Comparison of ENCODE assay signal across 3 worm cellular contexts in genomic region chrV:9546860-9547269, ce11.
TF ChIP-seq lines count a peak whose summit lies in the region.

TSS of gene his-37 (plus strand) at chrV:9547105.

TF ChIP-seq in whole organism, L1 larva, 84 proteins besides CTCF, POLR2A, EP300 and RAD21 (continued from another document and continues in another):
- TF ChIP-seq aha-1 (tag; optimal IDR thresholded peaks at IDR 0.05; lab: Kevin White, UChicago) (peak; percentile 47), hlh-4 (tag; optimal IDR thresholded peaks at IDR 0.05; lab: Kevin White, UChicago) (no peak), vab-15 (tag; optimal IDR thresholded peaks at IDR 0.05; lab: Kevin White, UChicago) (peak; percentile 74), pax-3 (tag; optimal IDR thresholded peaks at IDR 0.05; lab: Kevin White, UChicago) (peak; percentile 99), unc-30 (tag; optimal IDR thresholded peaks at IDR 0.05; lab: Kevin White, UChicago) (no peak), isw-1 (GFP tag; IDR thresholded peaks at IDR 0.05; lab: Robert Waterston, UW) (peak; percentile 95), ceh-63 (GFP tag; optimal IDR thresholded peaks at IDR 0.05; lab: Kevin White, UChicago) (peak; percentile 43), tbx-2 (tag; optimal IDR thresholded peaks at IDR 0.05; lab: Kevin White, UChicago) (peak; percentile 98), ztf-4 (tag; optimal IDR thresholded peaks at IDR 0.05; lab: Kevin White, UChicago) (peak; percentile 98), tlp-1 (tag; optimal IDR thresholded peaks at IDR 0.05; lab: Kevin White, UChicago) (no peak), ceh-8 (GFP tag; optimal IDR thresholded peaks at IDR 0.05; lab: Kevin White, UChicago) (peak; percentile 96), mef-2 (tag; optimal IDR thresholded peaks at IDR 0.05; lab: Kevin White, UChicago) (peak; percentile 92), pqm-1 (tag; optimal IDR thresholded peaks at IDR 0.05; lab: Kevin White, UChicago) (peak; percentile 85), sptf-1 (tag; optimal IDR thresholded peaks at IDR 0.05; lab: Kevin White, UChicago) (no peak), zag-1 (tag; optimal IDR thresholded peaks at IDR 0.05; lab: Kevin White, UChicago) (peak; percentile 91), lsy-2 (tag; optimal IDR thresholded peaks at IDR 0.05; lab: Kevin White, UChicago) (peak; percentile 95 to 97), hpl-2 (GFP tag; optimal IDR thresholded peaks at IDR 0.05; lab: Kevin White, UChicago) (peak; percentile 97), aly-2 (tag; optimal IDR thresholded peaks at IDR 0.05; lab: Kevin White, UChicago) (peak; percentile 90), dpl-1 (GFP tag; optimal IDR thresholded peaks at IDR 0.05; lab: Kevin White, UChicago) (peak; percentile 83 to 89 (median 85)), nhr-77 (tag; optimal IDR thresholded peaks at IDR 0.05; lab: Kevin White, UChicago) (peak; percentile 99), mdl-1 (tag; optimal IDR thresholded peaks at IDR 0.05; lab: Kevin White, UChicago) (peak; percentile 30 to 97), alr-1 (tag; optimal IDR thresholded peaks at IDR 0.05; lab: Kevin White, UChicago; ENCODE audit: borderline replicate concordance) (no peak), egl-27 (tag; optimal IDR thresholded peaks at IDR 0.05; lab: Kevin White, UChicago) (peak; percentile 83), hlh-17 (GFP tag; optimal IDR thresholded peaks at IDR 0.05; lab: Kevin White, UChicago; ENCODE audit: borderline replicate concordance) (no peak), Y116A8C.19 (tag; optimal IDR thresholded peaks at IDR 0.05; lab: Kevin White, UChicago; ENCODE audit: borderline replicate concordance) (no peak), fkh-10 (GFP tag; optimal IDR thresholded peaks at IDR 0.05; lab: Kevin White, UChicago) (peak; percentile 99), blmp-1 (tag; optimal IDR thresholded peaks at IDR 0.05; lab: Kevin White, UChicago) (peak; percentile 96), ama-1 (optimal IDR thresholded peaks at IDR 0.05; lab: Kevin White, UChicago) (peak; percentile 90), efl-1 (optimal IDR thresholded peaks at IDR 0.05; lab: Kevin White, UChicago) (peak; percentile 93 to 96), efl-1 (GFP tag; optimal IDR thresholded peaks at IDR 0.05 in 1 of 2; lab: Kevin White, UChicago) (peak; percentile 81 to 99), xbp-1 (tag; optimal IDR thresholded peaks at IDR 0.05; lab: Kevin White, UChicago) (peak; percentile 99), sox-4 (tag; optimal IDR thresholded peaks at IDR 0.05; lab: Kevin White, UChicago) (peak; percentile 97), fkh-8 (tag; optimal IDR thresholded peaks at IDR 0.05; lab: Kevin White, UChicago) (peak; percentile 100), fkh-4 (tag; optimal IDR thresholded peaks at IDR 0.05; lab: Kevin White, UChicago; ENCODE audit: borderline replicate concordance) (peak; percentile 79), unc-62 (GFP tag; optimal IDR thresholded peaks at IDR 0.05; lab: Kevin White, UChicago) (peak; percentile 88), nhr-71 (tag; optimal IDR thresholded peaks at IDR 0.05; lab: Kevin White, UChicago) (peak; percentile 99), snu-23 (GFP tag; optimal IDR thresholded peaks at IDR 0.05; lab: Kevin White, UChicago) (peak; percentile 99), swsn-7 (tag; optimal IDR thresholded peaks at IDR 0.05; lab: Kevin White, UChicago) (peak; percentile 100), rnt-1 (tag; optimal IDR thresholded peaks at IDR 0.05; lab: Kevin White, UChicago) (peak; percentile 98), lin-15B (tag; optimal IDR thresholded peaks at IDR 0.05; lab: Kevin White, UChicago) (peak; percentile 92), grh-1 (GFP tag; IDR thresholded peaks at IDR 0.05; lab: Robert Waterston, UW) (peak; percentile 98), nhr-85 (tag; lab: Kevin White, UChicago) (peak; percentile 99), mab-9 (GFP tag; IDR thresholded peaks at IDR 0.05; lab: Robert Waterston, UW) (peak; percentile 93)

TF ChIP-seq in whole organism, L3 larva, 47 proteins besides CTCF, POLR2A, EP300 and RAD21 (continued from another document):
- TF ChIP-seq tbx-2 (tag; optimal IDR thresholded peaks at IDR 0.05; lab: Kevin White, UChicago) (peak; percentile 97), mml-1 (tag; optimal IDR thresholded peaks at IDR 0.05; lab: Kevin White, UChicago) (no peak), unc-39 (tag; optimal IDR thresholded peaks at IDR 0.05; lab: Kevin White, UChicago) (no peak), sea-2 (GFP tag; optimal IDR thresholded peaks at IDR 0.05; lab: Kevin White, UChicago) (peak; percentile 94), zag-1 (tag; optimal IDR thresholded peaks at IDR 0.05; lab: Kevin White, UChicago) (peak; percentile 86), nhr-25 (tag; optimal IDR thresholded peaks at IDR 0.05; lab: Kevin White, UChicago) (peak; percentile 100), nhr-76 (tag; optimal IDR thresholded peaks at IDR 0.05; lab: Kevin White, UChicago) (peak; percentile 92), nhr-67 (tag; optimal IDR thresholded peaks at IDR 0.05; lab: Kevin White, UChicago) (no peak), ztf-4 (tag; optimal IDR thresholded peaks at IDR 0.05; lab: Kevin White, UChicago) (peak; percentile 91), daf-12 (tag; optimal IDR thresholded peaks at IDR 0.05; lab: Kevin White, UChicago) (no peak), nhr-12 (tag; optimal IDR thresholded peaks at IDR 0.05; lab: Kevin White, UChicago) (no peak), lsy-12 (tag; optimal IDR thresholded peaks at IDR 0.05; lab: Kevin White, UChicago) (peak; percentile 99), nfya-1 (tag; optimal IDR thresholded peaks at IDR 0.05; lab: Kevin White, UChicago; ENCODE audit: insufficient read depth) (peak; percentile 98), nhr-11 (tag; optimal IDR thresholded peaks at IDR 0.05; lab: Kevin White, UChicago) (peak; percentile 99), skn-1 (tag; optimal IDR thresholded peaks at IDR 0.05; lab: Kevin White, UChicago) (peak; percentile 89), jun-1 (tag; optimal IDR thresholded peaks at IDR 0.05; lab: Kevin White, UChicago) (peak; percentile 98), ceh-28 (tag; optimal IDR thresholded peaks at IDR 0.05; lab: Kevin White, UChicago) (peak; percentile 92), mdl-1 (tag; optimal IDR thresholded peaks at IDR 0.05; lab: Kevin White, UChicago) (peak; percentile 52), snpc-4 (tag; optimal IDR thresholded peaks at IDR 0.05; lab: Kevin White, UChicago) (peak; percentile 96), nhr-43 (tag; optimal IDR thresholded peaks at IDR 0.05; lab: Kevin White, UChicago; ENCODE audit: poor library complexity, severe bottlenecking) (peak; percentile 98), ztf-11 (tag; optimal IDR thresholded peaks at IDR 0.05; lab: Kevin White, UChicago) (peak; percentile 40), nhr-237 (tag; optimal IDR thresholded peaks at IDR 0.05; lab: Kevin White, UChicago) (no peak), hmg-11 (tag; optimal IDR thresholded peaks at IDR 0.05; lab: Kevin White, UChicago) (peak; percentile 91), elt-1 (tag; optimal IDR thresholded peaks at IDR 0.05; lab: Kevin White, UChicago) (peak; percentile 88), nhr-23 (tag; optimal IDR thresholded peaks at IDR 0.05; lab: Kevin White, UChicago) (peak; percentile 100), pqm-1 (tag; optimal IDR thresholded peaks at IDR 0.05; lab: Kevin White, UChicago) (peak; percentile 90), elt-3 (tag; optimal IDR thresholded peaks at IDR 0.05; lab: Kevin White, UChicago) (peak; percentile 76 to 98 (median 96)), egl-5 (tag; optimal IDR thresholded peaks at IDR 0.05; lab: Kevin White, UChicago) (peak; percentile 87)
TF ChIP-seq in whole organism, L3 larva: peak in this region for 40.

TF ChIP-seq in whole organism, young adult, 124 proteins besides CTCF, POLR2A, EP300 and RAD21 (continued from another document and continues in another):
- TF ChIP-seq nhr-120 (GFP tag; IDR thresholded peaks at IDR 0.05; lab: Robert Waterston, UW): 0 out of 2 replicates have a peak, but pooled peaks have one; percentile 57
- peak; percentile 71; the same call in 1 of the 2 replicates for TF ChIP-seq hmg-20 (GFP tag; IDR thresholded peaks at IDR 0.05; lab: Robert Waterston, UW)
- TF ChIP-seq madf-8 (GFP tag; conservative IDR thresholded peaks at IDR 0.05; lab: Robert Waterston, UW): no peak
- no peak for TF ChIP-seq F10E7.11 (tag; optimal IDR thresholded peaks at IDR 0.05; lab: Kevin White, UChicago)
- peak; percentile 52; the same call in 1 of the 2 replicates for TF ChIP-seq Y67H2A.10 (GFP tag; conservative IDR thresholded peaks at IDR 0.05; lab: Robert Waterston, UW)
- peak; percentile 38 for TF ChIP-seq efl-1 (GFP tag; optimal IDR thresholded peaks at IDR 0.05; lab: Kevin White, UChicago)
- peak; percentile 97 for TF ChIP-seq atf-7 (tag; optimal IDR thresholded peaks at IDR 0.05; lab: Kevin White, UChicago)
- TF ChIP-seq akir-1 (GFP tag; optimal IDR thresholded peaks at IDR 0.05; lab: Kevin White, UChicago): peak; percentile 33
- TF ChIP-seq Y53F4B.3 (GFP tag; IDR thresholded peaks at IDR 0.05; lab: Robert Waterston, UW): no peak
- TF ChIP-seq unc-62 (GFP tag; optimal IDR thresholded peaks at IDR 0.05; lab: Kevin White, UChicago): peak; percentile 88
- no peak for TF ChIP-seq mel-28 (tag; optimal IDR thresholded peaks at IDR 0.05; lab: Kevin White, UChicago; ENCODE audit: borderline replicate concordance)
- peak; percentile 69 for TF ChIP-seq lin-26 (GFP tag; IDR thresholded peaks at IDR 0.05; lab: Robert Waterston, UW)
- TF ChIP-seq tbx-9 (tag; optimal IDR thresholded peaks at IDR 0.05; lab: Kevin White, UChicago; ENCODE audit: borderline replicate concordance): no peak
- 0 out of 2 replicates have a peak, but pooled peaks have one; percentile 13 for TF ChIP-seq D2030.7 (GFP tag; IDR thresholded peaks at IDR 0.05; lab: Robert Waterston, UW)
- TF ChIP-seq F37B4.10 (GFP tag; IDR thresholded peaks at IDR 0.05; lab: Robert Waterston, UW): peak; percentile 95
- peak; percentile 97 for TF ChIP-seq nfyb-1 (GFP tag; IDR thresholded peaks at IDR 0.05; lab: Robert Waterston, UW)
- TF ChIP-seq T26A5.8 (tag; optimal IDR thresholded peaks at IDR 0.05; lab: Kevin White, UChicago): no peak
- TF ChIP-seq ceh-40 (GFP tag; IDR thresholded peaks at IDR 0.05; lab: Robert Waterston, UW): no peak
- peak; percentile 91 for TF ChIP-seq ztf-18 (tag; optimal IDR thresholded peaks at IDR 0.05; lab: Kevin White, UChicago)
- no peak for TF ChIP-seq hlh-12 (tag; optimal IDR thresholded peaks at IDR 0.05; lab: Kevin White, UChicago)
- peak; percentile 100 for TF ChIP-seq K12H6.12 (tag; optimal IDR thresholded peaks at IDR 0.05; lab: Kevin White, UChicago)
- TF ChIP-seq attf-6 (GFP tag; IDR thresholded peaks at IDR 0.05; lab: Robert Waterston, UW): no peak
- no peak for TF ChIP-seq T07F8.4 (tag; optimal IDR thresholded peaks at IDR 0.05; lab: Kevin White, UChicago)
- 0 out of 2 replicates have a peak, but pooled peaks have one; percentile 55 for TF ChIP-seq sea-2 (GFP tag; IDR thresholded peaks at IDR 0.05; lab: Robert Waterston, UW)
- TF ChIP-seq hlh-26 (GFP tag; conservative IDR thresholded peaks at IDR 0.05; lab: Robert Waterston, UW): no peak
- no peak for TF ChIP-seq B0019.2 (GFP tag; conservative IDR thresholded peaks at IDR 0.05; lab: Robert Waterston, UW)
- TF ChIP-seq B0261.1 (tag; optimal IDR thresholded peaks at IDR 0.05; lab: Kevin White, UChicago): peak; percentile 29
- no peak for TF ChIP-seq him-1 (tag; optimal IDR thresholded peaks at IDR 0.05; lab: Kevin White, UChicago)
- peak; percentile 92 for TF ChIP-seq F22D6.2 (tag; optimal IDR thresholded peaks at IDR 0.05; lab: Kevin White, UChicago)
- peak; percentile 65 for TF ChIP-seq die-1 (tag; optimal IDR thresholded peaks at IDR 0.05; lab: Kevin White, UChicago)
- TF ChIP-seq ceh-100 (GFP tag; IDR thresholded peaks at IDR 0.05; lab: Robert Waterston, UW): peak; percentile 76
- TF ChIP-seq tlf-1 (GFP tag; optimal IDR thresholded peaks at IDR 0.05; lab: Kevin White, UChicago): peak; percentile 97
- peak; percentile 94 for TF ChIP-seq lin-54 (GFP tag; optimal IDR thresholded peaks at IDR 0.05; lab: Kevin White, UChicago)
- peak; percentile 21 for TF ChIP-seq snpc-3.4 (tag; optimal IDR thresholded peaks at IDR 0.05; lab: Kevin White, UChicago)
- peak; percentile 78 for TF ChIP-seq cebp-1 (GFP tag; IDR thresholded peaks at IDR 0.05; lab: Robert Waterston, UW)
- peak; percentile 96 for TF ChIP-seq cebp-1 (tag; optimal IDR thresholded peaks at IDR 0.05; lab: Kevin White, UChicago)
- peak; percentile 96 for TF ChIP-seq zfh-2 (GFP tag; conservative IDR thresholded peaks at IDR 0.05; lab: Robert Waterston, UW)
- TF ChIP-seq cebp-2 (GFP tag; IDR thresholded peaks at IDR 0.05; lab: Robert Waterston, UW): peak; percentile 88; the same call in 1 of the 2 replicates
- TF ChIP-seq nfya-2 (GFP tag; IDR thresholded peaks at IDR 0.05; lab: Robert Waterston, UW): no peak
- peak; percentile 93 for TF ChIP-seq mcd-1 (GFP tag; IDR thresholded peaks at IDR 0.05; lab: Robert Waterston, UW)
- peak; percentile 81 for TF ChIP-seq tbp1 (GFP tag; optimal IDR thresholded peaks at IDR 0.05; lab: Kevin White, UChicago)
- no peak for TF ChIP-seq hrde-1 (tag; optimal IDR thresholded peaks at IDR 0.05; lab: Kevin White, UChicago; ENCODE audit: borderline replicate concordance)
- TF ChIP-seq F57C9.4 (tag; optimal IDR thresholded peaks at IDR 0.05; lab: Kevin White, UChicago): peak; percentile 64
- no peak for TF ChIP-seq rec-8 (tag; optimal IDR thresholded peaks at IDR 0.05; lab: Kevin White, UChicago)
- no peak for TF ChIP-seq lag-1 (GFP tag; IDR thresholded peaks at IDR 0.05; lab: Robert Waterston, UW)
- TF ChIP-seq madf-6 (GFP tag; IDR thresholded peaks at IDR 0.05; lab: Robert Waterston, UW): peak; percentile 33; the same call in 1 of the 2 replicates
- TF ChIP-seq Y53G8AR.9 (GFP tag; conservative IDR thresholded peaks at IDR 0.05; lab: Robert Waterston, UW): peak; percentile 96
- TF ChIP-seq lsl-1 (GFP tag; optimal IDR thresholded peaks at IDR 0.05; lab: Kevin White, UChicago): peak; percentile 2
- peak; percentile 93 for TF ChIP-seq ztf-6 (GFP tag; IDR thresholded peaks at IDR 0.05; lab: Robert Waterston, UW)
- no peak for TF ChIP-seq lsy-27 (tag; optimal IDR thresholded peaks at IDR 0.05; lab: Kevin White, UChicago; ENCODE audit: borderline replicate concordance, insufficient read depth)
- no peak for TF ChIP-seq aptf-2 (GFP tag; conservative IDR thresholded peaks at IDR 0.05; lab: Robert Waterston, UW)
- TF ChIP-seq pbrm-1 (GFP tag; IDR thresholded peaks at IDR 0.05; lab: Robert Waterston, UW): peak; percentile 98
- no peak for TF ChIP-seq ceh-58 (GFP tag; IDR thresholded peaks at IDR 0.05; lab: Robert Waterston, UW)
- no peak for TF ChIP-seq F55B11.4 (tag; optimal IDR thresholded peaks at IDR 0.05; lab: Kevin White, UChicago; ENCODE audit: borderline replicate concordance, insufficient read depth)
- no peak for TF ChIP-seq zim-3 (tag; optimal IDR thresholded peaks at IDR 0.05; lab: Kevin White, UChicago)
- peak; percentile 40; the same call in 1 of the 2 replicates for TF ChIP-seq C17E4.6 (GFP tag; IDR thresholded peaks at IDR 0.05; lab: Robert Waterston, UW)
- TF ChIP-seq ztf-25 (GFP tag; IDR thresholded peaks at IDR 0.05; lab: Robert Waterston, UW): 0 out of 2 replicates have a peak, but pooled peaks have one; percentile 43
- peak; percentile 94 for TF ChIP-seq F23B12.7 (tag; optimal IDR thresholded peaks at IDR 0.05; lab: Kevin White, UChicago; ENCODE audit: insufficient read depth)
- TF ChIP-seq dox-1 (GFP tag; IDR thresholded peaks at IDR 0.05; lab: Robert Waterston, UW): peak; percentile 98
- peak; percentile 98 for TF ChIP-seq somi-1 (GFP tag; optimal IDR thresholded peaks at IDR 0.05; lab: Kevin White, UChicago)
- TF ChIP-seq mxl-1 (tag; optimal IDR thresholded peaks at IDR 0.05; lab: Kevin White, UChicago): no peak
- TF ChIP-seq egl-18 (GFP tag; IDR thresholded peaks at IDR 0.05; lab: Robert Waterston, UW): peak; percentile 96
- TF ChIP-seq attf-3 (GFP tag; conservative IDR thresholded peaks at IDR 0.05; lab: Robert Waterston, UW): peak; percentile 72
- TF ChIP-seq nhr-80 (tag; optimal IDR thresholded peaks at IDR 0.05; lab: Kevin White, UChicago): peak; percentile 99
- peak; percentile 93 to 95 for TF ChIP-seq let-607 (tag; optimal IDR thresholded peaks at IDR 0.05; lab: Kevin White, UChicago)
- peak; percentile 94 for TF ChIP-seq repo-1 (tag; optimal IDR thresholded peaks at IDR 0.05; lab: Kevin White, UChicago)
- TF ChIP-seq K11D2.4 (GFP tag; IDR thresholded peaks at IDR 0.05; lab: Robert Waterston, UW): peak; percentile 98
